Fruit fly (Drosophila melanogaster): Measurements from ENCODE around the gene T48.

The T48 gene

DNA sequence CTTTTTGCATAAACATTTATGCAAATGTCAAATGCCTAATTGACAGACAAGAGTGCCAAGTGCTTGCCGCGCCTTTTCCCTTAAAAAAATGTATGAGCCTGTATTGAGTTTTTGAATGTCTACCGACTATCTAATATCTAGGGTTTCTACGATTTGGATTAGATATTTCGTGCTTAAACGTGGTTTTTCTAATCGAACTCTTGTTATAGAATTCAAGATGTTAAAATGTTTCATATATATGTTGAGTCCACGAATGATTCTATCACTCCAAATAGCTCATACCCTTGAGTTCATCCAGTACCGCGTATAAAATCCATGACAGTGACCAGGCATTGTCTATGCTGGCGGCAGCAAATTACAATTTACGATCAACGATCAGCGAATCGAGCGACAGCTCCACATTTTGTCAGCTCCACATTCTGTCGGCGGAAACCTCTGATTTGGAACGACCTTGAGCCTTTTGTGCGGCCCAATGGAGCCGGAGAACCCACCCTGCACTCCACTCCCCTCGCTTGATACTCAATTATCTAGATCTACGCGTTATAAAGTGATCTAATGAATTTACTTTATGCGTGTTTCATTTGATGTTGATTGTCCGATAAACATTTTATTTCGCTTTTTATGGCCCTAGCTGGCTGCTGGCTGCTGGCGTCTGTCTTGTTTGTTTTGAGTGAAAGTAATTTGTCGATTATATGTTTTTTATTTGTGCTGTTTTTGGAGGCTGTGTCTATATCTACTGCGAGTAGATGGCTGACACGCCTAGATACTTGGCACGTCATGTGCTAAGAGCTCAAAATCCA is 25.4 kb downstream of the T48 start:
- TF ChIP-seq CG8478 (optimal IDR thresholded peaks at IDR 0.05) (no peak), CTCF (optimal IDR thresholded peaks at IDR 0.05) (no peak)

DNA sequence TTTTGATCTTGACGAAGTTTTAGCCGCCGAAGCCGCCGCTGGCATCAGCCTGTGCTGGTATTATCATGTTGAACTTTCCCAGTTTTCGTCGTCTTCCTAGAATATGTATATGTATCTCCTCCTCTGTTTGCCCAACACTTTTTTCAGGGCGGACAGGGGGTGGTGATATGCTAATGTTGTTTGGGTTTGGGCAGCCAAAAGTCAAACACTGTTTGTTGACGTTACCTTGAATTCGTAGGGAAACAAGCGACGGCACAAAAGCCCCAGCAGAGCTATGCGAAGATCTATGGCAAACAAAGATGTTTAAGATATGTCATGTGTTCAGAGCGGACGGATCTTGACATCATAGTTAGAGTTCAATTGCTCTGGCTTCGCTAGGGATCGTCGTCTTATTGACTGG is 27.2 kb downstream of the T48 start:
- TF ChIP-seq CG8478 (optimal IDR thresholded peaks at IDR 0.05) (no peak), CTCF (optimal IDR thresholded peaks at IDR 0.05) (no peak)

DNA sequence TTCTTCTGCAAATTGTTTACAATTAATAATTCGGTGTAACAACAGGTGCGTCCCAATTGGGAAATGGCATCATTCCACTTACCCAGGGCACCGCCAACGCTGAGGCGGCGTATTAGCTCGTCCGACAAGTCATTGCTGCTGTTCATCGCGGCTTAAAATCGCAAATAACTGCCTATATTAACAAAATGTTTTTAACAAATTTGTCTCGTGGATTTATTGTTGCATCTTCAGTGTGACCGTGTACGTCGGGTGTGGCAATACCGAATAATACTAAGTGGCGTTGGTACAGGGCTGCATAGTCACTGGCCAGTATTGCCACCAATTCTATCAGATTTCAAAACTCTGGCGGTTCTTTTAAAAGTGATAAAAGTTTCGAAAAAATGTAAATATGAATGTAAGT is 31.1 kb downstream of the T48 start, which contains the start of gene Ets97D:
TSS of gene Ets97D (minus strand) at position 272 of the 400 bp plus-strand sequence.
- TF ChIP-seq CTCF (optimal IDR thresholded peaks at IDR 0.05) (peak in 1 of 2 experiments; percentile 26), CG8478 (optimal IDR thresholded peaks at IDR 0.05) (no peak)

DNA sequence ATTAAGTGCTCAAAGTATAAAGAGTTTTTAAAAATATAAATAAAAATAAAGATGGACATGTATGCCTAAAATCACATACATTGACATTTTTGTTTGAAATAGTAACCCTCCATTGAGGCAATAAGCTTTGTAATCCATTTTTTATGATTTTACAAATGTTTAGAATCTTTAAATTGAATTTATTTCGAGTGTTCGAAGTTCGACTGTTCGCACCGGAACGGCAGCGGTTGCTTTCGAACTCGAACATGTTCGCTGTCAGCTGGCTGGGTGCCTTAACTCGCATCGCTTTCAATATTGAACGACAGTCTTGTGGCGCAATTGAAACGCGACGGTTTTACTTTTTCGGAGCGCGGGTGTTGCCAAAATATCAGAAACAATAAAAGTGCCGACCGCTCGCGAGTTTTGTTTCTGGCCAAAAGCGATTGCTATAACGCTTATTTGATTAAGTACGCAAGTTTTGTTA is 34.0 kb downstream of the T48 start, which contains the start of gene CG46339:
TSS of gene CG46339 (plus strand) at position 299 of the 463 bp plus-strand sequence.
- TF ChIP-seq CG8478 (optimal IDR thresholded peaks at IDR 0.05) (no peak), CTCF (optimal IDR thresholded peaks at IDR 0.05) (no peak)

DNA sequence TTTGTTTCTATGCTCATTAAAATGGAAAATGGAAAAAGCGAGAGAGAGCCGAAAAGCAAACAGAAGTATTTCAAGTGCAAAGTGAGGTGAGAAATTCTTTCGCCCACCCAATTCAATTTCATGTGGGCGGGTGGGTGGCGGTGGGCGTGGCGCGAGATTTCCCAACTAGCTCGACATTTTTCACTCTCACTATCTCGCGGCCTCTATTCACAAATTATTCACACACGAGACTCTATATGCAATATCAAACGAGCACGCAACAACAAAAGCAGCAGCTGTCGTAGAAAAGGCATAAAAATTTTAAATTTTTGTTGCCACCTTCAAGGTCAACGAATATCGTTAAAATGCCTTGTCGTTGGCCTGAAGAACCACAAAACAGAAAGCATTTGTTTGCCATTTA is 37.3 kb downstream of the T48 start:
- TF ChIP-seq CG8478 (optimal IDR thresholded peaks at IDR 0.05) (no peak), CTCF (optimal IDR thresholded peaks at IDR 0.05) (no peak)

DNA sequence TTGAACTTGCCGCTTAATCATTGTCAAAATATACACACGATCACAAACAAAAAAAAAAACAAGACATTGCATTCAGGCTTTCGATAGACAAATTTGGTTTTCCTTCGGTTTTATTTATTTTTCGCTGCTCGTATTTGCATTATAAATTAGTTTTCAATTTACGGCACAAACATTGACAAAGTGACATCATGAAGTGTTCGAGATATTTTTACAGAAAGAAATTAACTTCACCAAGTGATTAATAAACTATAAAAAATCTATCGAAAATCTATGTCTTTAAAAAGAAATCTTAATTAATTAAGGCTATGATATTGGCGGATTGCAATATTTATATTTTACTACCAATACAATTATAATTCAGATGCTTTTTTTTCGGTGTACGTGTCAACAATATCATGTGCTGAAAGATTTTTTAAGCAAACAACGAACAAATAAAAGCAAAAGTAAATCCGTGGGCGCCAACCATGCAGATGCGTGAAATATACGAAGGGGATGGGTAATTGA is 42.3 kb downstream of the T48 start:
- no peak for TF ChIP-seq CTCF (optimal IDR thresholded peaks at IDR 0.05)
- TF ChIP-seq CG8478 (optimal IDR thresholded peaks at IDR 0.05), result no peak

DNA sequence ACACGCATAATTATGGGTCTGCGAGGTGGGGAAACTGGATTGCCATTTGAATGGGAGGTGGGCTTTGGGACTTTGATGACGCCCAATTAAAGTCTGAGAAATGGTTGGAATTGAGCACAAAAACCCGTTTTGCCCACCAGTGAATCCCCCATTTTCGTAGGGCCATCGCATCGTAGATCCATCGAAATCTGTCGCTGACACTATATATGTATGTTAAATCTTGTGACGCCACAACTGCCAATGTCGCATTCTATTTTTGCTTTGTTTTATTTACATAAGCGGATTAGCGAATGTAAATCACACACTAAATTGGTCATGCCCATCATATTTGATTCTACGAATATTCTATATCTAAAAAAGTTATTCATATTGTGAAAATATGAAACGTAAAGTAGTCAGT is 44.9 kb downstream of the T48 start:
- TF ChIP-seq CG8478 (optimal IDR thresholded peaks at IDR 0.05) (no peak), CTCF (optimal IDR thresholded peaks at IDR 0.05) (no peak)

DNA sequence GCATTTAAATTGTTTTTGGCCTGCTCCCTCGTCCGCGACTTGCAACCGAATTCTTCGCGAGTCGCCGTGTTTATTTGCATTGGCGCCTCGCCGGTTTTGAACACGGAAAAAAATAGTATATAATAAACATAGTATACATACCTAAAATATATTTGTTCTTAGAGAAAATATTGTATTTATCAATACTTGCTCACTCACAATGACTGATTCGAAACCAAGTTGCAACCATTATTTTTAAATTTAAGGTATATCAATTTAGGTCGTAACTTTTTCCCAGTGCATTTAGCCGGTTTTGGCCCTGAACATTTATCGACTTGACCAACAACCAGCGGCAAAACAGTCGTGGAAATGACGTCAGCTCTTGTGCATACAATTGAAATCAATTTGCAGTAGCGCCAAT is 46.9 kb downstream of the T48 start:
- TF ChIP-seq CTCF (optimal IDR thresholded peaks at IDR 0.05) (no peak), CG8478 (optimal IDR thresholded peaks at IDR 0.05) (no peak)

DNA sequence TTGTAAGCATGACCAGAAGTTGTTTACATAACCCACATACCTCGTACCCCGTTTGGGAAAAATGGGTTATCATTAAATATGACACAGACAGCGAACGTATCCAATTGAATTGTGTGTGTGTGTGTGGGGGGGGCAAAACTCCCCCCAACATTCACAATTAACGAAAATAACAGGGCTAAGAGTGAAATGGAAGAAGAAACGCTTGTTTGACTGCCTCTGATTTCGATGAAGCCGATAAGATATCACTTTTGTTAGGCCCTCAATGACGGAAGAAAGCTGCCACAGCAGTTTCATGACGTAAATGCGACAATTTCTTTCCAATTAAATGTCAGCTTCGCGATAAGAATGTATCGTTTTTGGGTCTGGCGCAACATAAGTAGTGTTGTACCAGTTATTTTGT is 52.4 kb downstream of the T48 start:
- TF ChIP-seq CTCF (optimal IDR thresholded peaks at IDR 0.05) (no peak), CG8478 (optimal IDR thresholded peaks at IDR 0.05) (no peak)

DNA sequence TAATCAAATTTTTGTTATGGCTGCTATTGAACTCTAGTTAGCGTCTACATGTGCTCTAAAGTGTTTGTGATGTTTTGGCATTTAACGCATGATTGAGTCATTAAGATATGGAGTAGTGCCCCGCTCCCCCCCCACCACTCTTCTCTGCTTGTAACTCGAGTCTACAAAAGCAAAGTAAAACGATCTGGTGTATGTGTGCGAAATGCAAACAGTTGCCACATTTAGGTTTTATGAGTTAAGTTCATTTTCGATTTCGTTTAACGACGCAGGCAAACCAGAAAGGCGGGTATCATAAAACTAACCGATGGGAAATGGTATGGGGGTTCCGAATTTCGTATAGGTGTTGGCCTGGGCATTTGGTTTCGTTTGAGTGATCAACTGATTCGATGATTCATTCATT is 53.0 kb downstream of the T48 start:
- no peak for TF ChIP-seq CG8478 (optimal IDR thresholded peaks at IDR 0.05)
- TF ChIP-seq CTCF (optimal IDR thresholded peaks at IDR 0.05), result no peak

DNA sequence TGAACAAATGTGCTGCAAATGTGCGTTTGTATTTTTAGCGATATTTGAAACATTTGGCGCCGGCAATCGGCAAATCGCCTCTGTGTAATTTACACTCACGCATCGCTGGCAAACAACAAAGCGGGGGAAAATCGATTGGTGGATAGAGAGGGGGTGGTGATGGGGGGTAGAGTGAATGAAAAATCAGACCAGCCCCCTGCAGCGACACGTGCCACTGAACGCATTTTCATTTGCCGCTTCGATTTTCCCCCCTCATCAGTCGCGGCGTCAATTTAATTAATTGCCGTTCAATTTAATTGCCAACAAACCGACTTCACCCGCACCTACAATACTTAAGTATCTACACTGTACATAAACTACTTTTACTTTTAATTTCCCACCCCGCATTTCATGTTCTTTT is 53.9 kb downstream of the T48 start:
- TF ChIP-seq CTCF (optimal IDR thresholded peaks at IDR 0.05) (no peak), CG8478 (optimal IDR thresholded peaks at IDR 0.05) (no peak)

DNA sequence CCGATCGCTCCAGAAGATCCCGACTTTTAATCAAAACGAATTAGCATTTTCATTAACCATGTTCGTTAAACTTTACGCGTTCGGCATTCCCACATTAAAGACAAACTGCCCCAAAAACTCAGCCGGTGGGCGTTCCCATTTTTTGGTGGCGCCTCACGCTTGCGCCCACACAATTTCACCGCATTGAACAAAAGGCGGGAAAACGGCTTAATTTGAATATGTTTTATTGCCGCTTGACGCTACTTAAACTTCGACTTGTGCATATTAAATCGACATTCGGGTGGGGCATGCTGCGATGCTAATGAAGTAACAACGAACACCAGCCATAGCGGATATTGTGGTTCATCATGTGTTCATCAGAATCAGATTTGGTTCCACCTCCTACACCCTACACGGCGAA is 55.0 kb downstream of the T48 start:
- TF ChIP-seq CG8478 (optimal IDR thresholded peaks at IDR 0.05) (no peak), CTCF (optimal IDR thresholded peaks at IDR 0.05) (no peak)

DNA sequence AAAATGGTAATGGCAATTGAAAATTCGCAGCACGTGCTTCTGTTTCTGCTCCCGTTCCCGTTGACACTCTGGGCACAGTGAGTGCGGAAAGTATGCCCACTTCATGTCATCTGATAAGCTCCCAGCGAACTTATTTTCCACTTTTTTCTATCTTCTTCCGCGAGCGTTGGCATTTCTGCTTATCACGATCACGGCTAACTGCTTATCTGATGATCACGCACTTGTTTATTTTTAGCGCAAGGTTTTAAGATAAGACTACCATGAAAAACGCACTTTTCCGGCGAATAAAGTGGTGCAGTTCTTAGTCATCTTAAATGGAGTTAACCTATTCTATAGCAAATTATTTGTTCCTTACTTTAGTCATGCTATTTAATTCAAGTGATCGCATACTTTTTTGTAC is 55.9 kb downstream of the T48 start:
- TF ChIP-seq CTCF (optimal IDR thresholded peaks at IDR 0.05) (no peak), CG8478 (optimal IDR thresholded peaks at IDR 0.05) (no peak)

DNA sequence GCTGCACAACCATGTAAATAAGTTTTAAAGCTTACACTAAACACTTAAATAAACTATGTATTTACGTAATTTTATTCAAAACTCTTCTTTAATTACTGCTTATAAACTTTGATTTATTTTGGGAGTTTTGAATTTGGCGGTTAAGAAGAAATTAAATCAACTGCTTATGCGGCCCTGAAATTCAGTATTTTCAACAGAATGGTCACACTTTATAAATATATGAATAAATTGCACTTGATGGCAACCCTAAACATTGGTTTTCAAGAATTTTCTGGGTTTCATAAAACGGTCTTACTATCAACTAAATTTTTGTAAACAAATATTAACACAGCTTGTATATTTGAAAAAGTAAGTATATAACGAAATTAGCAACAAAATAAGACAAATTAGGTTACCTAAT is 63.7 kb downstream of the T48 start, which contains the start of gene CG14252:
TSS of gene CG14252 (plus strand) at position 302 of the 400 bp plus-strand sequence.
- TF ChIP-seq CTCF (optimal IDR thresholded peaks at IDR 0.05), result peak in 1 of 2 experiments; percentile 3
- TF ChIP-seq CG8478 (optimal IDR thresholded peaks at IDR 0.05), result no peak

DNA sequence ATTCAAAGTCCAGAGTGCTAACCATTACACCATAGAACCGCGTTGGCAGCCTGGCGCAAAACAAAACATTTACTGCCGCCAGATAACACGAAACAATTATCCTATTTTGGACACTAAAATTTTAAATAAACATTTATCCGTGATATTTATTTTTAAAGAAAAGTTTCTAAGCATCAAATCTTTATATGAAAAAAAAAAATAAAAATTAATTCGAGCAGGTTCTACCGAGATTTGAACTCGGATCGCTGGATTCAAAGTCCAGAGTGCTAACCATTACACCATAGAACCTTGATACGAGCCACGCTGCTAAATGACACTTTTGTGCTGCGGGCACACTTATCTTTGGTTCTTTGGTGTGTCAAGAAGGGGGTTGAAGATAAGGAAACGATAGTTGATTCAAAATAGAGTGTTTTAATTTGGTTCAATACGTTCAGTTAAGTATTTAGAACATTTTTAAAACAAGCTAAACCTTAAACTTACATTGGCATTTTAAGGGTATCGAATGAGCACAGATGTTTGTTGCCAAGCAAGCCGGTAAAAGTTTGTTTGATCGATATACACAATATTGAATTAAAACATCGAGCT is 65.9 kb downstream of the T48 start, which contains the start of gene Spag1:
TSS of gene Spag1 (plus strand) at position 535 of the 585 bp plus-strand sequence.
- TF ChIP-seq CTCF (optimal IDR thresholded peaks at IDR 0.05) (no peak), CG8478 (optimal IDR thresholded peaks at IDR 0.05) (no peak)

Data from S2 (cell line).